Worm (Caenorhabditis elegans): ENCODE measurements around the gene vps-33.2.

vps-33.2 gene

DNA sequence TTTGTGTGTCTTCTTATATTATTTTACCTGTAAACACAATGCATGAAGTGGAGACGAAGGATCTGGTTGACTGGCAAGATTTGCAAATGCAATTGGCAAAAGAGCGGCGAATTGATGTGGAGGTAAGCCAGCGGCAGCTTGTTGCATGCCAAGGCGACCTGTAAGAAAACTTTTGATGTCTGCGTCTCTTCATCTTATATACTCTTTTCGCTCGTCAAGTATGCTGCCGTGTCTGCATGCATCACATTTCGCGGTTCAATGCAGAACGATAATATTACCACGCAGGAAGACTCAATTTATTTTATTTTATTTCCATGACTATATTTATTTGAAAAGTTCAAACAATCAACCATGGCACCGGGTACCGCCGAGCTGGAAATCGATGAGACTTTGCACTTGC lies at the start of gene vps-33.2:
Gene vps-33.2, plus strand, starts transcription at position 244 of the 400 bp plus-strand sequence.
- no peak for TF ChIP-seq lsy-27 (tag; optimal IDR thresholded peaks at IDR 0.05; ENCODE audit: borderline replicate concordance, insufficient read depth)
- no peak for TF ChIP-seq F39B2.1 (GFP tag; IDR thresholded peaks at IDR 0.05)
- TF ChIP-seq B0019.2 (GFP tag; conservative IDR thresholded peaks at IDR 0.05) = no peak
- TF ChIP-seq ztf-6 (GFP tag; IDR thresholded peaks at IDR 0.05) = no peak
- TF ChIP-seq ztf-28 (GFP tag; IDR thresholded peaks at IDR 0.05) = no peak
- TF ChIP-seq repo-1 (tag; optimal IDR thresholded peaks at IDR 0.05) = no peak
- peak; percentile 99 for TF ChIP-seq hmg-1.2 (GFP tag; IDR thresholded peaks at IDR 0.05)
- TF ChIP-seq F23B12.7 (tag; optimal IDR thresholded peaks at IDR 0.05; ENCODE audit: insufficient read depth) = no peak
- TF ChIP-seq ztf-3 (GFP tag; optimal IDR thresholded peaks at IDR 0.05) = no peak
- no peak for TF ChIP-seq cebp-2 (GFP tag; IDR thresholded peaks at IDR 0.05)
- no peak for TF ChIP-seq athp-1 (tag; optimal IDR thresholded peaks at IDR 0.05)
- TF ChIP-seq egl-18 (GFP tag; IDR thresholded peaks at IDR 0.05) = no peak
- no peak for TF ChIP-seq ceh-91 (GFP tag; IDR thresholded peaks at IDR 0.05)
- no peak for TF ChIP-seq nhr-27 (tag; optimal IDR thresholded peaks at IDR 0.05)
- no peak for TF ChIP-seq F10E7.11 (tag; optimal IDR thresholded peaks at IDR 0.05)
- TF ChIP-seq let-607 (tag; optimal IDR thresholded peaks at IDR 0.05) = no peak
- no peak for TF ChIP-seq Y53F4B.3 (GFP tag; IDR thresholded peaks at IDR 0.05)
- TF ChIP-seq hlh-12 (tag; optimal IDR thresholded peaks at IDR 0.05) = no peak
- TF ChIP-seq ccch-3 (GFP tag; optimal IDR thresholded peaks at IDR 0.05) = no peak
- TF ChIP-seq mel-28 (tag; optimal IDR thresholded peaks at IDR 0.05; ENCODE audit: borderline replicate concordance) = no peak
- peak; percentile 47; the same call in 1 of the 2 replicates for TF ChIP-seq mcd-1 (GFP tag; IDR thresholded peaks at IDR 0.05)
- no peak for TF ChIP-seq nhr-80 (tag; optimal IDR thresholded peaks at IDR 0.05)
- TF ChIP-seq ztf-18 (tag; optimal IDR thresholded peaks at IDR 0.05) = no peak
- TF ChIP-seq die-1 (tag; optimal IDR thresholded peaks at IDR 0.05) = no peak
- TF ChIP-seq T26A5.8 (tag; optimal IDR thresholded peaks at IDR 0.05) = no peak
- no peak for TF ChIP-seq cebp-1 (GFP tag; IDR thresholded peaks at IDR 0.05)
- peak; percentile 41 for TF ChIP-seq cebp-1 (tag; optimal IDR thresholded peaks at IDR 0.05)
- no peak for TF ChIP-seq nfya-1 (tag; optimal IDR thresholded peaks at IDR 0.05; ENCODE audit: borderline replicate concordance, insufficient read depth)
- no peak for TF ChIP-seq F57A8.1 (GFP tag; optimal IDR thresholded peaks at IDR 0.05)
- no peak for TF ChIP-seq zfh-2 (GFP tag; conservative IDR thresholded peaks at IDR 0.05)
- TF ChIP-seq Y56A3A.18 (GFP tag; IDR thresholded peaks at IDR 0.05) = no peak
- TF ChIP-seq B0035.1 (tag; optimal IDR thresholded peaks at IDR 0.05) = no peak
- peak; percentile 3 for TF ChIP-seq lin-40 (tag; optimal IDR thresholded peaks at IDR 0.05)
- TF ChIP-seq tlf-1 (GFP tag; optimal IDR thresholded peaks at IDR 0.05) = no peak
- TF ChIP-seq ceh-79 (tag; optimal IDR thresholded peaks at IDR 0.05) = no peak
- TF ChIP-seq dpl-1 (GFP tag; optimal IDR thresholded peaks at IDR 0.05) = no peak
- peak; percentile 3 for TF ChIP-seq lin-54 (GFP tag; optimal IDR thresholded peaks at IDR 0.05)
- no peak for TF ChIP-seq rec-8 (tag; optimal IDR thresholded peaks at IDR 0.05)
- no peak for TF ChIP-seq snpc-1.3 (tag; optimal IDR thresholded peaks at IDR 0.05; ENCODE audit: insufficient read depth)
- TF ChIP-seq T07F8.4 (tag; optimal IDR thresholded peaks at IDR 0.05) = no peak
- no peak for TF ChIP-seq ceh-58 (GFP tag; IDR thresholded peaks at IDR 0.05)
- peak; percentile 64 for TF ChIP-seq madf-6 (GFP tag; IDR thresholded peaks at IDR 0.05)
- TF ChIP-seq ekl-4 (GFP tag; IDR thresholded peaks at IDR 0.05) = no peak
- peak; percentile 38; the same call in 1 of the 2 replicates for TF ChIP-seq dox-1 (GFP tag; IDR thresholded peaks at IDR 0.05)
- TF ChIP-seq tbp1 (GFP tag; optimal IDR thresholded peaks at IDR 0.05) = peak; percentile 27
- no peak for TF ChIP-seq ets-4 (GFP tag; optimal IDR thresholded peaks at IDR 0.05)
- no peak for TF ChIP-seq rpc-1 (optimal IDR thresholded peaks at IDR 0.05)
- no peak for TF ChIP-seq rpc-1 (tag; optimal IDR thresholded peaks at IDR 0.05)
- TF ChIP-seq lsl-1 (GFP tag; optimal IDR thresholded peaks at IDR 0.05) = peak; percentile 50

Data from whole organism, young adult.